Worm (Caenorhabditis elegans): Measurements from ENCODE around the gene F57G9.3.

F57G9.3 gene

DNA sequence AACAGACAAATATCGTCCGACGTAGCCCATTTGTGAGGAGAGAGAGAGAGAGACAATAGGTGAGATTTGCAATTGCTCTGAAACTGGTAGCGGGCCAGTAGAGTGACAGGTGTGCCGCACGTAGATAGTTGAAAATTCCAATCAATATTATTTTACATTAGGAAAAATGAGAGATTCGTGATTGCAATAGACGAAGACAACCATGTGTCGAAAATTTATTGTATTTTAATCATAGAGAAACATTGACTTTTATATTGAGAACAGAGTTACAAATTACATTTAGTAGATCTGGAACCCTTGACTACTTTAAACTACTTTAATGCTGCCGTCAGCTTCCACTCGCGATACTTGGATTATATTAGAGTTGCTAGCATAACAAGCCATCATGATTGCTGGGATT lies 2.4 kb upstream of the F57G9.3 start, which contains the start of gene Y57A10C.1:
Y57A10C.1 (minus strand) TSS at position 101 of the 400 bp plus-strand sequence.
- TF ChIP-seq Y105C5A.15 (GFP tag; IDR thresholded peaks at IDR 0.05), result no peak
- peak in 1 of 2 experiments; percentile 64 for TF ChIP-seq unc-62 (GFP tag; optimal IDR thresholded peaks at IDR 0.05 in 1 of 2)
- no peak for TF ChIP-seq unc-62 (tag; optimal IDR thresholded peaks at IDR 0.05)
- no peak for TF ChIP-seq madf-5 (GFP tag; IDR thresholded peaks at IDR 0.05)

DNA sequence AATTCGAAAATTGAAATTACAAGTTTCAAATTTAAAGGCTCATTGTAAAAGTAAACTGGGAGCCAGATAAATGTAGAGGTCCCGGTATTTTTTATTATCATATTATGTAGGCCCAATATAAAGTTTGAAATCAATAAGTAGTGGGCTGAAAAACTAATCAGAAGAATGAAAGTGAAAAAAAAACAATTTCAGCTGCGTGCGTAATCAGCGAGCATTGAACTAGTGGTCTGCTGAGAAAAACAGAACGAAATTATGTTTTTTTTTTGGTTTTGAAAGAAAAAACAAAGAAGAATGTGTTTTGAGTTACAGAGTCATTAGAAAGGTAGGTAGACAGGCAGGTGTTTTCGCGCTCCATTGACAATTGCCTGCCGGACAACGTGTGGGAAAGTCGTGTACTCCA lies 1.3 kb downstream of the F57G9.3 start, which contains the start of gene sre-31:
sre-31 (minus strand) TSS at position 101 of the 400 bp plus-strand sequence.
- TF ChIP-seq egl-43 (GFP tag; IDR thresholded peaks at IDR 0.05) (no peak), ces-1 (GFP tag; optimal IDR thresholded peaks at IDR 0.05) (no peak), ctbp-1 (GFP tag; IDR thresholded peaks at IDR 0.05) (no peak)

DNA sequence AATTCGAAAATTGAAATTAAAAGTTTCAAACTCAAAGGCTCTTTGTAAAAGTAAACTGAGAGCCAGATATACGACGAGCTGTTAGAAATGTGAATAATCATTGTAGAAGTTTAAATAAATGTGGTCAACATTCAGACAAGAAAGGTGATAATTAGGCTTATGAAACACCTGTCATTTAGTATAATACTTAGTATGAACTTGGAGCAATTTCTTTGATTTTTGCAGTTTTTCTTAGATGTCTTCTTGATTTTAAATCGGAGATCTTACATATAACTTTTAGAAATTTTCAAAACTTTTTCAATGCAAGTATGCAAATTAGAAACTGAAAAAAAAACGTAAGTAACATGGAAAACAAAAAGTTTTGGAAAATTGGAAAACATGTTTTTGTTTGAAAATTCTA lies 3.6 kb downstream of the F57G9.3 start, which contains the start of gene sre-30:
sre-30 (minus strand) TSS at position 101 of the 400 bp plus-strand sequence.
- TF ChIP-seq lsy-2 (tag; optimal IDR thresholded peaks at IDR 0.05), result no peak

DNA sequence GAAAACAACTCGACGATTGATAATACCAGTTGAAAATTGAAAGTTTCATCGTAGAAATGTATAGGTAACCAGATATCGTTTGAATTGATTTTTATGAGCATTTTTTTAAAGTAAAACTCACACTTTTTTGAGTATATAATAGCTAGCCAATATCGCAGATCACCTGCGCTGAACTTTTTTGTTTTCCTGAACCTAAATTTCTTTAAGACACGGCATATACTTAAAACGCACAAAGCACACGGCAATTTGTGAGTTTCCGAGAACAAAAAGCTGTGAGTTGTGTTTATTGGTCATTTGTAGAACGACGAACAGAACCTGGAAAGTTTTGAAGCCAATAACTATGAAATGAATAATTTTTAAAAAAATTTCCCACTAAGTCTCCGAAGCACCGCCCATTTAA lies 8.2 kb downstream of the F57G9.3 start, which contains the start of gene sre-29:
sre-29 (minus strand) TSS at position 101 of the 400 bp plus-strand sequence.
- TF ChIP-seq cey-2 (tag; optimal IDR thresholded peaks at IDR 0.05; ENCODE audit: borderline replicate concordance, insufficient read depth) (no peak), pqm-1 (tag; optimal IDR thresholded peaks at IDR 0.05) (no peak), ceh-44 (GFP tag; IDR thresholded peaks at IDR 0.05) (no peak), zfp-2 (tag; optimal IDR thresholded peaks at IDR 0.05) (no peak), mes-2 (tag; optimal IDR thresholded peaks at IDR 0.05; ENCODE audit: poor library complexity, severe bottlenecking) (no peak), T20F7.1 (GFP tag; optimal IDR thresholded peaks at IDR 0.05) (no peak), hmg-1.1 (GFP tag; IDR thresholded peaks at IDR 0.05) (no peak), fos-1 (tag; optimal IDR thresholded peaks at IDR 0.05) (no peak), spr-1 (tag; optimal IDR thresholded peaks at IDR 0.05) (no peak), daf-19 (GFP tag; conservative IDR thresholded peaks at IDR 0.05) (no peak), tag-97 (GFP tag; IDR thresholded peaks at IDR 0.05) (no peak), ama-1 (optimal IDR thresholded peaks at IDR 0.05) (no peak), spr-3 (GFP tag; optimal IDR thresholded peaks at IDR 0.05) (no peak), mdl-1 (tag; optimal IDR thresholded peaks at IDR 0.05) (no peak), hlh-30 (tag; optimal IDR thresholded peaks at IDR 0.05; ENCODE audit: insufficient read depth) (no peak), madf-9 (GFP tag; conservative IDR thresholded peaks at IDR 0.05) (no peak), nhr-41 (GFP tag; IDR thresholded peaks at IDR 0.05) (no peak), ZK337.2 (GFP tag; IDR thresholded peaks at IDR 0.05) (no peak), nhr-111 (GFP tag; optimal IDR thresholded peaks at IDR 0.05) (no peak), snpc-4 (tag; optimal IDR thresholded peaks at IDR 0.05) (no peak)

DNA sequence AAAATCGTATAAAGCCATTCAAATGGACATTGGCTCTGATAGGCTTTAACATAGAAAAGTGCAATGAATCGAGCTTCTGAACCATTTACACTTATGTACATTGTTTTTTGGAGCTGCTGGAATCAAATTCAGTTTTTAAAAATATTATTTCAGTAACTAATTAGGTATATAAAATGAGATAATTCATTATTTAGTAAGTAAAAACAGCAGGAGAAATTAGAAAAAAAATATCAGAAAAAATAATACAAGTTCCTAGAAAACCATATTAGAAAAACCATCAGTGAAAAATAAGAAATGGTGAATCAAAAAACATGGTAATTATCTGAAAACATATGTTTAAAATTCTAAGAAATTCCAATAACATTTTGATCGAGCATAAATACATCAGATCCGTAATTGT lies 12.4 kb downstream of the F57G9.3 start, which contains the start of gene F57G9.7:
F57G9.7 (minus strand) TSS at position 101 of the 400 bp plus-strand sequence.
- TF ChIP-seq egl-43 (GFP tag; IDR thresholded peaks at IDR 0.05), result no peak
- no peak for TF ChIP-seq Y48G9A.11 (GFP tag; IDR thresholded peaks at IDR 0.05)
- TF ChIP-seq arid-1 (GFP tag; conservative IDR thresholded peaks at IDR 0.05), result no peak
- TF ChIP-seq cey-2 (tag; optimal IDR thresholded peaks at IDR 0.05; ENCODE audit: borderline replicate concordance, insufficient read depth), result no peak
- TF ChIP-seq ama-1 (optimal IDR thresholded peaks at IDR 0.05), result no peak
- TF ChIP-seq hmg-1.1 (GFP tag; IDR thresholded peaks at IDR 0.05), result no peak
- TF ChIP-seq snpc-1.2 (GFP tag; IDR thresholded peaks at IDR 0.05), result no peak
- TF ChIP-seq hlh-11 (tag; optimal IDR thresholded peaks at IDR 0.05), result no peak
- TF ChIP-seq nhr-111 (GFP tag; optimal IDR thresholded peaks at IDR 0.05), result no peak
- no peak for TF ChIP-seq ztf-11 (tag; optimal IDR thresholded peaks at IDR 0.05)
- no peak for TF ChIP-seq saeg-2 (GFP tag; IDR thresholded peaks at IDR 0.05)
- no peak for TF ChIP-seq daf-19 (GFP tag; conservative IDR thresholded peaks at IDR 0.05)
- no peak for TF ChIP-seq D1046.2 (GFP tag; IDR thresholded peaks at IDR 0.05)
- TF ChIP-seq lin-1 (GFP tag; IDR thresholded peaks at IDR 0.05), result no peak
- no peak for TF ChIP-seq daf-16 (GFP tag; optimal IDR thresholded peaks at IDR 0.05)
- no peak for TF ChIP-seq daf-16 (tag; optimal IDR thresholded peaks at IDR 0.05)
- no peak for TF ChIP-seq lim-7 (GFP tag; IDR thresholded peaks at IDR 0.05)
- no peak for TF ChIP-seq ceh-82 (tag; optimal IDR thresholded peaks at IDR 0.05)
